Worm (Caenorhabditis elegans) whole organism, L3 larva: ENCODE measurements around the gene F02E11.7.

ENCODE experiments used
- ZK546.5 ChIP-seq: sonication (generic microtip); optimal IDR thresholded peaks from 2 replicates; lab custom pipeline; 2017; ENCODE audit warnings: missing biosample characterization, missing genetic modification characterization
- ceh-82 ChIP-seq: fragments of 150-350 bp; optimal IDR thresholded peaks from 2 replicates; lab custom pipeline; 2014; ENCODE audit warnings: missing biosample characterization, missing genetic modification characterization
- ceh-9 ChIP-seq: sonication (generic microtip); optimal IDR thresholded peaks from 2 replicates; lab custom pipeline; 2018; ENCODE audit warnings: missing biosample characterization, missing genetic modification characterization
- daf-12 ChIP-seq: fragments of 150-350 bp; optimal IDR thresholded peaks from 2 replicates; lab custom pipeline; 2014; ENCODE audit warnings: missing biosample characterization, missing genetic modification reagents, missing genetic modification characterization
- jun-1 ChIP-seq: fragments of 150-350 bp; optimal IDR thresholded peaks from 2 replicates; lab custom pipeline; 2014; ENCODE audit warnings: missing biosample characterization, missing genetic modification reagents, missing genetic modification characterization
- mdl-1 ChIP-seq: fragments of 150-350 bp; optimal IDR thresholded peaks from 2 replicates; lab custom pipeline; 2014; ENCODE audit warnings: missing biosample characterization, missing genetic modification characterization
- nhr-11 ChIP-seq: fragments of 150-350 bp; optimal IDR thresholded peaks from 2 replicates; lab custom pipeline; 2014; ENCODE audit warnings: missing biosample characterization, missing genetic modification characterization
- nhr-12 ChIP-seq: fragments of 150-350 bp; optimal IDR thresholded peaks from 2 replicates; lab custom pipeline; 2014; ENCODE audit warnings: missing biosample characterization, missing genetic modification characterization
- nhr-28 ChIP-seq: fragments of 150-350 bp; optimal IDR thresholded peaks from 2 replicates; lab custom pipeline; 2014; ENCODE audit warnings: missing biosample characterization, missing genetic modification characterization
- snpc-4 ChIP-seq: fragments of 150-350 bp; optimal IDR thresholded peaks from 2 replicates; lab custom pipeline; 2014; ENCODE audit warnings: missing biosample characterization, missing genetic modification characterization
- zag-1 ChIP-seq: fragments of 150-350 bp; optimal IDR thresholded peaks from 2 replicates; lab custom pipeline; 2014; ENCODE audit warnings: missing biosample characterization, missing genetic modification characterization

DNA sequence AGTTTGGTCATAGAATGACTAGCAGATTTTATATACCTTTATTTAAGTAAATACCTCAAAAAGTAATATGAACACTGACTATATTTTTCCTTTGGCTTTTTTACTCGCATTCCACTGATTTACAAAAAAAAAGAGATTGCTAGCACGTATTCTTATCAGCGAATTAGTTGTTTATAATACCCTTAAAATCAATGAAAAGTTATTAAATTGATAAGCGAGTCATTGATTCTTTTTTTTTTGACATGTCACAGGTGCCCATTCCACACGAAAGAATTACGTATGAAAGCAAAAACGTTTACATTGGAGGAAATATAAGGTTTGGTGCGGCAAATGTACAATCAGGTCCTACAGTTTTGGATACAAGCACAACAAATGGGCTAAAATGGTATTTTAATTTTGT, 27.7 kb downstream of the F02E11.7 start, which contains the start of gene btb-17:
- TF ChIP-seq daf-12 (no peak), nhr-11 (no peak), ZK546.5 (tag; lab: Kevin White, UChicago) (no peak), snpc-4 (tag; lab: Kevin White, UChicago) (no peak), mdl-1 (tag; lab: Kevin White, UChicago) (no peak), zag-1 (tag; lab: Kevin White, UChicago) (no peak), ceh-82 (tag; lab: Kevin White, UChicago) (no peak), nhr-28 (tag; lab: Kevin White, UChicago) (no peak), jun-1 (no peak), ceh-9 (tag; lab: Kevin White, UChicago) (no peak), nhr-12 (tag; lab: Kevin White, UChicago) (no peak)
